Fruit fly (Drosophila melanogaster): ENCODE results near the gene qin.
A peak's percentile ranks its signal among the peaks of the same experiment; 100 is the strongest.

Gene qin

dm6 chr3R:18583881-18584545 is 6.8 kb upstream of the qin start:
- TF ChIP-seq rib (GFP tag; IDR thresholded peaks at IDR 0.05) (peak; percentile 93), kni (GFP tag; optimal IDR thresholded peaks at IDR 0.05) (peak; percentile 98), sug (tag; optimal IDR thresholded peaks at IDR 0.05) (peak; percentile 96), otp (GFP tag; IDR thresholded peaks at IDR 0.05) (peak; percentile 97), CoRest (tag; optimal IDR thresholded peaks at IDR 0.05) (peak; percentile 99), HmgD (GFP tag; optimal IDR thresholded peaks at IDR 0.05) (peak; percentile 94), CG11093 (GFP tag; IDR thresholded peaks at IDR 0.05) (peak; percentile 95), zf30C (GFP tag; optimal IDR thresholded peaks at IDR 0.05) (no peak), B-H1 (GFP tag; IDR thresholded peaks at IDR 0.05) (peak; percentile 86), CG32767 (GFP tag; IDR thresholded peaks at IDR 0.05) (peak; percentile 89), Lpt (GFP tag; optimal IDR thresholded peaks at IDR 0.05) (no peak), twi (tag; optimal IDR thresholded peaks at IDR 0.05) (peak; percentile 94), CG15011 (GFP tag; optimal IDR thresholded peaks at IDR 0.05) (peak; percentile 95), CG8089 (GFP tag; optimal IDR thresholded peaks at IDR 0.05) (peak; percentile 97), Vsx1 (GFP tag; optimal IDR thresholded peaks at IDR 0.05) (peak; percentile 95), Usf (GFP tag; optimal IDR thresholded peaks at IDR 0.05) (peak; percentile 90), CG6791 (GFP tag; IDR thresholded peaks at IDR 0.05; ENCODE audit: partially characterized antibody) (no peak), pho (GFP tag; optimal IDR thresholded peaks at IDR 0.05) (peak; percentile 97), CG1024 (GFP tag; IDR thresholded peaks at IDR 0.05) (peak; percentile 88), Xbp1 (GFP tag; optimal IDR thresholded peaks at IDR 0.05) (peak; percentile 97), CG34422 (GFP tag; IDR thresholded peaks at IDR 0.05) (peak; percentile 97), chm (GFP tag; IDR thresholded peaks at IDR 0.05) (no peak; the same call in none of the 2 replicates), CG3838 (GFP tag; optimal IDR thresholded peaks at IDR 0.05) (peak; percentile 95), CG13894 (tag; optimal IDR thresholded peaks at IDR 0.05) (peak; percentile 93), Awh (GFP tag; IDR thresholded peaks at IDR 0.05) (peak; percentile 95), CG10267 (tag; optimal IDR thresholded peaks at IDR 0.05) (peak; percentile 92), zen2 (GFP tag; IDR thresholded peaks at IDR 0.05; ENCODE audit: partially characterized antibody) (no peak), Side (GFP tag; optimal IDR thresholded peaks at IDR 0.05) (peak; percentile 94), pfk (GFP tag; optimal IDR thresholded peaks at IDR 0.05) (peak; percentile 75), Hand (GFP tag; optimal IDR thresholded peaks at IDR 0.05) (peak; percentile 80), Taf1 (GFP tag; IDR thresholded peaks at IDR 0.05) (peak; percentile 79), CG9797 (GFP tag; optimal IDR thresholded peaks at IDR 0.05) (peak; percentile 44), grau (tag; optimal IDR thresholded peaks at IDR 0.05) (peak; percentile 96), da (GFP tag; optimal IDR thresholded peaks at IDR 0.05) (peak; percentile 86), Stat92E (GFP tag; optimal IDR thresholded peaks at IDR 0.05) (peak in 1 of 3 experiments; percentile 94), CG6654 (GFP tag; optimal IDR thresholded peaks at IDR 0.05) (peak; percentile 85), CG31365 (tag; optimal IDR thresholded peaks at IDR 0.05) (peak; percentile 86), vvl (GFP tag; IDR thresholded peaks at IDR 0.05) (peak; percentile 98), NC2β (GFP tag; optimal IDR thresholded peaks at IDR 0.05) (peak; percentile 97), gt (GFP tag; IDR thresholded peaks at IDR 0.05) (peak; percentile 85), CG34376 (GFP tag; optimal IDR thresholded peaks at IDR 0.05) (peak; percentile 91), CG17802 (tag; optimal IDR thresholded peaks at IDR 0.05) (peak; percentile 89), tx (GFP tag; optimal IDR thresholded peaks at IDR 0.05) (peak; percentile 95), Adf1 (GFP tag; IDR thresholded peaks at IDR 0.05) (peak; percentile 95), z (GFP tag; IDR thresholded peaks at IDR 0.05) (peak; percentile 77; the same call in 2 of the 3 replicates), CG5953 (GFP tag; IDR thresholded peaks at IDR 0.05) (peak; percentile 75), CG6765 (GFP tag; optimal IDR thresholded peaks at IDR 0.05) (peak; percentile 77), CG11696 (GFP tag; IDR thresholded peaks at IDR 0.05) (peak; percentile 83), CG12942 (GFP tag; optimal IDR thresholded peaks at IDR 0.05) (peak; percentile 97), dmrt99B (tag; optimal IDR thresholded peaks at IDR 0.05) (peak; percentile 97)

Measured in whole organism, embryonic.